Fruit fly (Drosophila melanogaster) whole organism, embryonic: ENCODE data around the gene Atg5.

ENCODE experiments used
- Ada2b ChIP-seq: fragments of 200-800 bp; sonication (Bioruptor generic); IDR thresholded peaks from 2 replicates; pipeline ENCODE4 v1.3.6; 2022; ENCODE audit warnings: missing biosample characterization, missing genetic modification characterization
- Asciz ChIP-seq: fragments of 200-800 bp; sonication (Bioruptor generic); optimal IDR thresholded peaks from 2 replicates; lab custom pipeline; 2017; ENCODE audit warnings: missing biosample characterization, mild to moderate bottlenecking, missing genetic modification characterization, missing genetic modification reagents
- CG10565 ChIP-seq: fragments of 200-800 bp; sonication (Bioruptor generic); optimal IDR thresholded peaks from 3 replicates; lab custom pipeline; 2016; ENCODE audit warnings: missing biosample characterization, mild to moderate bottlenecking, missing genetic modification characterization
- CG10979 ChIP-seq: fragments of 200-800 bp; sonication (Bioruptor generic); optimal IDR thresholded peaks from 2 replicates; lab custom pipeline; 2018; ENCODE audit warnings: missing biosample characterization, mild to moderate bottlenecking, missing genetic modification characterization, moderate library complexity
- CG11085 ChIP-seq: fragments of 200-800 bp; sonication (Bioruptor generic); IDR thresholded peaks from 2 replicates; pipeline ENCODE4 v1.3.6; 2022; ENCODE audit warnings: missing biosample characterization, missing genetic modification characterization
- CG11723 ChIP-seq: fragments of 200-800 bp; sonication (Bioruptor generic); optimal IDR thresholded peaks from 2 replicates; lab custom pipeline; 2017; ENCODE audit warnings: missing biosample characterization, mild to moderate bottlenecking, missing genetic modification characterization
- CG1233 ChIP-seq: fragments of 200-800 bp; sonication (Bioruptor generic); optimal IDR thresholded peaks from 4 replicates; lab custom pipeline; 2018; ENCODE audit warnings: missing biosample characterization, mild to moderate bottlenecking, missing genetic modification characterization
- CG13894 ChIP-seq: fragments of 200-800 bp; sonication (Bioruptor generic); optimal IDR thresholded peaks from 3 replicates; lab custom pipeline; 2018; ENCODE audit warnings: missing biosample characterization, mild to moderate bottlenecking, missing genetic modification characterization, moderate library complexity
- CG14050 ChIP-seq: fragments of 200-800 bp; sonication (Bioruptor generic); IDR thresholded peaks from 3 replicates; pipeline ENCODE4 v1.3.6; 2022; ENCODE audit warnings: missing biosample characterization, missing genetic modification characterization
- CG14710 ChIP-seq: fragments of 200-800 bp; sonication (Bioruptor generic); optimal IDR thresholded peaks from 3 replicates; lab custom pipeline; 2019; ENCODE audit warnings: missing biosample characterization, mild to moderate bottlenecking, missing genetic modification characterization, moderate library complexity
- CG15269 ChIP-seq: fragments of 200-800 bp; sonication (Bioruptor generic); optimal IDR thresholded peaks from 2 replicates; lab custom pipeline; 2018; ENCODE audit warnings: missing biosample characterization, mild to moderate bottlenecking, missing genetic modification characterization, moderate library complexity
- CG1792 ChIP-seq: fragments of 200-800 bp; sonication (Bioruptor generic); optimal IDR thresholded peaks from 2 replicates; lab custom pipeline; 2016; ENCODE audit warnings: missing biosample characterization, missing genetic modification characterization
- CG18011 ChIP-seq: fragments of 200-800 bp; sonication (Bioruptor generic); optimal IDR thresholded peaks from 2 replicates; lab custom pipeline; 2017; ENCODE audit warnings: missing biosample characterization, missing genetic modification characterization, mild to moderate bottlenecking, moderate library complexity, missing genotype
- CG1832 ChIP-seq: fragments of 200-800 bp; sonication (Bioruptor generic); optimal IDR thresholded peaks from 2 replicates; lab custom pipeline; 2017; ENCODE audit warnings: missing biosample characterization, mild to moderate bottlenecking, missing genetic modification characterization, inconsistent platforms
- CG2712 ChIP-seq: fragments of 200-800 bp; optimal IDR thresholded peaks from 3 replicates; lab custom pipeline; 2019; ENCODE audit warnings: missing biosample characterization, mild to moderate bottlenecking, missing genetic modification characterization, moderate library complexity
- CG2875 ChIP-seq: fragments of 200-800 bp; sonication (Bioruptor generic); optimal IDR thresholded peaks from 2 replicates; lab custom pipeline; 2017; ENCODE audit warnings: missing biosample characterization, mild to moderate bottlenecking, missing genetic modification characterization, missing genetic modification reagents
- CG3407 ChIP-seq: fragments of 200-800 bp; sonication (Bioruptor generic); optimal IDR thresholded peaks from 2 replicates; lab custom pipeline; 2018; ENCODE audit warnings: missing biosample characterization, mild to moderate bottlenecking, missing genetic modification characterization
- CG4707 ChIP-seq: fragments of 200-800 bp; sonication (Bioruptor generic); optimal IDR thresholded peaks from 2 replicates; lab custom pipeline; 2018; ENCODE audit warnings: missing biosample characterization, mild to moderate bottlenecking, missing genetic modification characterization, moderate library complexity
- CG6813 ChIP-seq: fragments of 200-800 bp; sonication (Bioruptor generic); optimal IDR thresholded peaks from 2 replicates; lab custom pipeline; 2017; ENCODE audit warnings: missing biosample characterization, missing genetic modification characterization, mild to moderate bottlenecking, moderate library complexity, missing genetic modification reagents
- CG8924 ChIP-seq: fragments of 200-800 bp; optimal IDR thresholded peaks from 3 replicates; lab custom pipeline; 2019; ENCODE audit warnings: missing biosample characterization, mild to moderate bottlenecking, missing genetic modification characterization, moderate library complexity
- D ChIP-seq, 2 experiments: fragments of 200-800 bp in 1 of 2; fragments of >200 bp in 1 of 2; sonication (Bioruptor generic) in 1 of 2; optimal IDR thresholded peaks; 2 replicates in 1 of 2; 3 replicates in 1 of 2; lab custom pipeline; 2017; ENCODE audit warnings: mild to moderate bottlenecking in 1 of 2, missing biosample characterization in 1 of 2, missing genetic modification characterization in 1 of 2, missing genetic modification reagents in 1 of 2
- Doc3 ChIP-seq: fragments of 200-800 bp; sonication (Bioruptor generic); IDR thresholded peaks from 3 replicates; pipeline ENCODE4 v1.3.6; 2022; ENCODE audit warnings: missing biosample characterization, missing genetic modification characterization; ENCODE audit not compliant: partially characterized antibody
- Ets97D ChIP-seq: fragments of 200-800 bp; sonication (Bioruptor generic); optimal IDR thresholded peaks from 3 replicates; lab custom pipeline; 2016; ENCODE audit warnings: missing biosample characterization, missing genetic modification characterization
- GATAe ChIP-seq: fragments of 200-800 bp; sonication (Bioruptor generic); conservative IDR thresholded peaks from 2 replicates; pipeline ENCODE4 v1.3.6; 2022; ENCODE audit warnings: missing biosample characterization, missing genetic modification characterization
- HLHmδ ChIP-seq: fragments of 200-800 bp; sonication (Bioruptor generic); optimal IDR thresholded peaks from 2 replicates; lab custom pipeline; 2018; ENCODE audit warnings: missing biosample characterization, mild to moderate bottlenecking, missing genetic modification characterization, moderate library complexity
- Hand ChIP-seq: fragments of 200-800 bp; sonication (Bioruptor generic); optimal IDR thresholded peaks from 2 replicates; lab custom pipeline; 2017; ENCODE audit warnings: mild to moderate bottlenecking, missing biosample characterization, missing genetic modification reagents, missing genetic modification characterization
- Hey ChIP-seq: fragments of 200-800 bp; sonication (Bioruptor generic); optimal IDR thresholded peaks from 3 replicates; lab custom pipeline; 2018; ENCODE audit warnings: missing biosample characterization, mild to moderate bottlenecking, missing genetic modification characterization
- Hsf ChIP-seq: fragments of 200-800 bp; sonication (Bioruptor generic); optimal IDR thresholded peaks from 3 replicates; lab custom pipeline; 2016; ENCODE audit warnings: missing biosample characterization, missing genetic modification characterization
- Lhr ChIP-seq: fragments of 200-800 bp; sonication (Bioruptor generic); optimal IDR thresholded peaks from 3 replicates; lab custom pipeline; 2017; ENCODE audit warnings: mild to moderate bottlenecking, missing biosample characterization, missing genetic modification reagents, missing genetic modification characterization
- Poxn ChIP-seq: fragments of 200-800 bp; sonication (Bioruptor generic); IDR thresholded peaks from 2 replicates; pipeline ENCODE4 v1.3.6; 2022; ENCODE audit warnings: missing biosample characterization, missing genetic modification characterization
- Ravus ChIP-seq: fragments of 200-800 bp; sonication (Bioruptor generic); IDR thresholded peaks from 2 replicates; pipeline ENCODE4 v1.3.6; 2022; ENCODE audit warnings: missing biosample characterization, missing genetic modification characterization
- Vsx1 ChIP-seq: fragments of 200-800 bp; sonication (Bioruptor generic); optimal IDR thresholded peaks from 2 replicates; lab custom pipeline; 2017; ENCODE audit warnings: missing biosample characterization, mild to moderate bottlenecking, missing genetic modification characterization, missing genetic modification reagents
- al ChIP-seq: fragments of 200-800 bp; sonication (Bioruptor generic); IDR thresholded peaks from 2 replicates; pipeline ENCODE4 v1.3.6; 2022; ENCODE audit warnings: missing biosample characterization, missing genetic modification characterization
- ci ChIP-seq: fragments of 200-800 bp; sonication (Bioruptor generic); IDR thresholded peaks from 3 replicates; pipeline ENCODE4 v1.3.6; 2022; ENCODE audit warnings: missing biosample characterization, missing genetic modification characterization
- da ChIP-seq: fragments of 200-800 bp; sonication (Bioruptor generic); optimal IDR thresholded peaks from 2 replicates; lab custom pipeline; 2016; ENCODE audit warnings: missing biosample characterization, missing genetic modification characterization
- dmrt99B ChIP-seq: fragments of 200-800 bp; sonication (Bioruptor generic); optimal IDR thresholded peaks from 2 replicates; lab custom pipeline; 2018; ENCODE audit warnings: missing biosample characterization, mild to moderate bottlenecking, missing genetic modification characterization, moderate library complexity
- en ChIP-seq: fragments of 200-800 bp; sonication (Bioruptor generic); optimal IDR thresholded peaks from 2 replicates; lab custom pipeline; 2016; ENCODE audit warnings: missing biosample characterization, missing genetic modification characterization
- fd3F ChIP-seq: fragments of 200-800 bp; sonication (Bioruptor generic); optimal IDR thresholded peaks from 2 replicates; lab custom pipeline; 2018; ENCODE audit warnings: missing biosample characterization, mild to moderate bottlenecking, missing genetic modification characterization, moderate library complexity
- gsb-n ChIP-seq: fragments of 200-800 bp; sonication (Bioruptor generic); optimal IDR thresholded peaks from 3 replicates; lab custom pipeline; 2018; ENCODE audit warnings: missing biosample characterization, mild to moderate bottlenecking, missing genetic modification characterization
- hbn ChIP-seq: fragments of 200-800 bp; sonication (Bioruptor generic); IDR thresholded peaks from 2 replicates; pipeline ENCODE4 v1.3.6; 2022; ENCODE audit warnings: missing biosample characterization, missing genetic modification characterization; ENCODE audit not compliant: partially characterized antibody
- kni ChIP-seq: fragments of 200-800 bp; sonication (Bioruptor generic); optimal IDR thresholded peaks from 3 replicates; lab custom pipeline; 2017; ENCODE audit warnings: mild to moderate bottlenecking, missing biosample characterization, missing genetic modification reagents, missing genetic modification characterization
- nom ChIP-seq: fragments of 200-800 bp; sonication (Bioruptor generic); optimal IDR thresholded peaks from 2 replicates; lab custom pipeline; 2017; ENCODE audit warnings: missing biosample characterization, missing genetic modification characterization, mild to moderate bottlenecking, moderate library complexity, missing genetic modification reagents
- pfk ChIP-seq: fragments of 200-800 bp; sonication (Bioruptor generic); optimal IDR thresholded peaks from 2 replicates; lab custom pipeline; 2018; ENCODE audit warnings: missing biosample characterization, mild to moderate bottlenecking, missing genetic modification characterization, moderate library complexity
- pros ChIP-seq: fragments of 200-800 bp; sonication (Bioruptor generic); optimal IDR thresholded peaks from 3 replicates; lab custom pipeline; 2019; ENCODE audit warnings: missing biosample characterization, mild to moderate bottlenecking, missing genetic modification characterization, moderate library complexity
- rib ChIP-seq: fragments of 200-800 bp; sonication (Bioruptor generic); IDR thresholded peaks from 2 replicates; pipeline ENCODE4 v1.3.6; 2022; ENCODE audit warnings: missing biosample characterization, missing genetic modification characterization
- slp2 ChIP-seq: fragments of 200-800 bp; sonication (Bioruptor generic); optimal IDR thresholded peaks from 2 replicates; lab custom pipeline; 2016; ENCODE audit warnings: missing biosample characterization, missing genetic modification characterization
- so ChIP-seq: fragments of 200-800 bp; sonication (Bioruptor generic); IDR thresholded peaks from 3 replicates; pipeline ENCODE4 v1.3.6; 2022; ENCODE audit warnings: missing biosample characterization, missing genetic modification characterization
- ttk ChIP-seq: fragments of 200-800 bp; sonication (Bioruptor generic); IDR thresholded peaks from 2 replicates; pipeline ENCODE4 v2.1.2; 2022; ENCODE audit warnings: missing biosample characterization, missing genetic modification characterization

Atg5 gene

dm6 chrX:7291850-7292499 lies 31.6 kb downstream of the Atg5 start (continued):
- no peak for TF ChIP-seq Hey (tag; lab: Kevin White, UChicago)
- TF ChIP-seq so (GFP tag; lab: Robert Waterston, UW), result peak; percentile 74; the same call in 1 of the 3 replicates
- no peak for TF ChIP-seq fd3F (GFP tag; lab: Kevin White, UChicago)
- no peak for TF ChIP-seq CG13894 (tag; lab: Kevin White, UChicago)
- peak; percentile 66 for TF ChIP-seq Hsf (GFP tag; lab: Kevin White, UChicago)
- TF ChIP-seq CG1233 (GFP tag; lab: Kevin White, UChicago), result peak; percentile 69
- peak; percentile 65 for TF ChIP-seq CG15269 (tag; lab: Kevin White, UChicago)
- peak; percentile 93 for TF ChIP-seq CG10979
- TF ChIP-seq nom, result peak; percentile 92
- no peak for TF ChIP-seq Ravus
- peak; percentile 30; the same call in 2 of the 3 replicates for TF ChIP-seq CG14050
- no peak for TF ChIP-seq D (optimal IDR thresholded peaks at IDR 0.05; lab: Kevin White, UChicago)
- peak; percentile 83 for TF ChIP-seq D (GFP tag; optimal IDR thresholded peaks at IDR 0.05; lab: Kevin White, UChicago)
- no peak for TF ChIP-seq CG1832 (GFP tag; lab: Kevin White, UChicago)
- TF ChIP-seq en, result no peak
- no peak for TF ChIP-seq CG18011 (GFP tag; lab: Kevin White, UChicago)
- TF ChIP-seq Ets97D (GFP tag; lab: Kevin White, UChicago), result peak; percentile 25
- TF ChIP-seq Hand, result no peak
- TF ChIP-seq Vsx1 (GFP tag; lab: Kevin White, UChicago), result peak; percentile 1
- peak; percentile 64; the same call in 1 of the 3 replicates for TF ChIP-seq ci (GFP tag; lab: Robert Waterston, UW)
- no peak for TF ChIP-seq Poxn
- no peak for TF ChIP-seq GATAe (GFP tag; lab: Robert Waterston, UW)
- TF ChIP-seq dmrt99B, result peak; percentile 80
- peak; percentile 59 for TF ChIP-seq CG2875 (GFP tag; lab: Kevin White, UChicago)
- peak; percentile 69 for TF ChIP-seq CG3407 (GFP tag; lab: Kevin White, UChicago)
- TF ChIP-seq Ada2b (GFP tag; lab: Robert Waterston, UW), result peak; percentile 57
- TF ChIP-seq gsb-n, result peak; percentile 89
- peak; percentile 68 for TF ChIP-seq kni (GFP tag; lab: Kevin White, UChicago)
- TF ChIP-seq hbn, result no peak
- no peak for TF ChIP-seq CG14710 (tag; lab: Kevin White, UChicago)
- TF ChIP-seq rib, result no peak
- peak; percentile 75 for TF ChIP-seq Lhr (GFP tag; lab: Kevin White, UChicago)
- peak; percentile 2 for TF ChIP-seq CG1792
- TF ChIP-seq HLHmδ (GFP tag; lab: Kevin White, UChicago), result no peak
- TF ChIP-seq pfk (GFP tag; lab: Kevin White, UChicago), result no peak
- TF ChIP-seq al (GFP tag; lab: Robert Waterston, UW), result no peak
- no peak for TF ChIP-seq da (GFP tag; lab: Kevin White, UChicago)
- peak; percentile 74 for TF ChIP-seq CG8924 (tag; lab: Kevin White, UChicago)
- no peak for TF ChIP-seq Doc3 (GFP tag; lab: Robert Waterston, UW)
- peak; percentile 69 for TF ChIP-seq Asciz
- peak; percentile 90 for TF ChIP-seq CG2712 (tag; lab: Kevin White, UChicago)
- TF ChIP-seq CG10565 (GFP tag; lab: Kevin White, UChicago), result peak; percentile 41
- TF ChIP-seq pros (GFP tag; lab: Kevin White, UChicago), result peak; percentile 66
- no peak for TF ChIP-seq CG11085 (GFP tag; lab: Robert Waterston, UW)
- TF ChIP-seq ttk (GFP tag; lab: Robert Waterston, UW), result peak; percentile 35; the same call in 1 of the 2 replicates
- peak; percentile 58 for TF ChIP-seq CG4707
- peak; percentile 59 for TF ChIP-seq CG11723 (GFP tag; lab: Kevin White, UChicago)
- peak; percentile 73 for TF ChIP-seq CG6813
- no peak for TF ChIP-seq slp2 (GFP tag; lab: Kevin White, UChicago)
